Fruit fly (Drosophila melanogaster): ENCODE measurements around the gene CG12817.

The CG12817 gene

DNA sequence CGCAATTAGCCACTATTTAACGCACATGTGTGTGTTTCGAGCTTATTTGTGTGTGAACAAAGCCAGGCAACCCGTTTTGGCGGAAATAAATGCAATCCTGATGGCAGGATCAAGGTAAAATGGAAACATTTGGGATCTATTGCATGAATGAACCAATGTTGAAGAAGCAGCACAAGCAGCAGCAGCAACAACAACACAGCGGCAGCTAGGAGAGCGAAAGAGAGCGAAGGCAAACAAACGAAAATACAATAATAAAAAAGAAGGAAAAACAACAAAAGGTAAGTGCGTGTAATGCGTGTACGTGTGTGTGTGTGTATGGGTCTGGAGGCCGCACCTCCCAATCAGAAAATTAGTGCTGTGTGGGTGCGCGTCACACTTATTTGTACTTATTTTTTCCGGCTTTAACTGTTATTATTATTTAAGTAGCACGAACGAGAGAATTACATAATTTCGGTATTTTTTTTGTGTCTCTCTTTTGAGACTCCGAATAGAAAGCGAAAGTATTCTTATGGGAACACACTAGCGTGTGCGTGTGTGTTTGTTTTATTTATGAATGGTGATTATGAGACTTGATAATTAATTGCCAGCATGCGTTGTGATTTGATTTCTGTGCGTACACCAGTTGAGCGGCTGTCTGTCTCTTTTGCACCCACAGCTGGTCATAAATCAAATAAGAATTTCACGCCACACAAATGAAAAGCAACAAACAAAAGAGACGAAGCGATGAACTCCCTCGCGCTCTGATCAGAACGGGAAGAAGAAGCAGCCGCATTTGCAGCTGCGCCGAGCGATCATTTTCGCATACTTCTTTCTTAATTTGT is 40.3 kb upstream of the CG12817 start:
- no peak for TF ChIP-seq br (GFP tag; optimal IDR thresholded peaks at IDR 0.05)
- TF ChIP-seq foxo (GFP tag; optimal IDR thresholded peaks at IDR 0.05): no peak
- no peak for TF ChIP-seq CG9705 (GFP tag; optimal IDR thresholded peaks at IDR 0.05)
- TF ChIP-seq Abd-B (GFP tag; optimal IDR thresholded peaks at IDR 0.05): no peak
- TF ChIP-seq pan (optimal IDR thresholded peaks at IDR 0.05): no peak
- no peak for TF ChIP-seq HLH106 (tag; optimal IDR thresholded peaks at IDR 0.05)
- TF ChIP-seq Hnf4 (GFP tag; optimal IDR thresholded peaks at IDR 0.05): no peak
- TF ChIP-seq woc (GFP tag; optimal IDR thresholded peaks at IDR 0.05): no peak
- no peak for TF ChIP-seq N (GFP tag; optimal IDR thresholded peaks at IDR 0.05)
- no peak for TF ChIP-seq GATAd (GFP tag; optimal IDR thresholded peaks at IDR 0.05)
- TF ChIP-seq Myc (optimal IDR thresholded peaks at IDR 0.05): no peak

DNA sequence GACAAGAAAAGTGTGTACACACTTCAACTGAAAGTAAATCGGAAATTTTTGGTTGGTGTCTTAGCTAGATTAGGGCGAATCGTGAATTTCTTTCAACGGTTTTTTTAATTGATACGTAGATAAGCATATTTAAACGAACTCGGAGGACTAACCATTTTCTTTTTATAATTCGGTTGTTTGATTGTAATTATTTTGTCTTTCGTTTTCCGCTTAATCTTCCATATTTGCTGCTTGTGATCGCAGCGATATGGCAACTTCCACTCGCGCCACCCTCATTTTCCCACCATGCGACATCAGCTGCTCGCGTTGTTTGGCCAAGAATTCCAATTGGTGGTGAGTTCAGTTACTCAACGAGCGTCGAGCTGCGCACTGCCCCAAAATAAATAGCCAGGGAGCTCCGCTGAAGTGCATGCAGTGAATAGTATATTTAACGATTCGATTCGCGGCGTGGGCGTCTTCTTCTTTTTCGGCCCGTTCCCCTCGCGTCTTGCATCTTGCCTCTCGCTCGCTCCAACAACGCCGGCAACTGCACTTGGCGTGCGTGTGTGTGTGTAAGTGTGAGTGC is 39.5 kb upstream of the CG12817 start, which contains the start of gene Nuak:
Gene Nuak, plus strand, starts transcription at position 335 of the 565 bp plus-strand sequence.
- no peak for TF ChIP-seq N (GFP tag; optimal IDR thresholded peaks at IDR 0.05)
- TF ChIP-seq Hr78 (GFP tag; optimal IDR thresholded peaks at IDR 0.05): no peak
- TF ChIP-seq Jra (GFP tag; optimal IDR thresholded peaks at IDR 0.05): peak; percentile 73
- no peak for TF ChIP-seq lola (GFP tag; optimal IDR thresholded peaks at IDR 0.05)
- peak; percentile 88 for TF ChIP-seq Hnf4 (GFP tag; optimal IDR thresholded peaks at IDR 0.05)
- TF ChIP-seq dsf (GFP tag; optimal IDR thresholded peaks at IDR 0.05; ENCODE audit: borderline replicate concordance): peak; percentile 49
- TF ChIP-seq pan (optimal IDR thresholded peaks at IDR 0.05): no peak
- TF ChIP-seq tai (GFP tag; optimal IDR thresholded peaks at IDR 0.05): peak; percentile 93
- TF ChIP-seq Hr83 (GFP tag; optimal IDR thresholded peaks at IDR 0.05; ENCODE audit: poor library complexity, severe bottlenecking): peak; percentile 90
- TF ChIP-seq CG9705 (GFP tag; optimal IDR thresholded peaks at IDR 0.05): peak; percentile 70
- TF ChIP-seq woc (GFP tag; optimal IDR thresholded peaks at IDR 0.05): peak; percentile 90
- peak; percentile 49 for TF ChIP-seq jim (GFP tag; optimal IDR thresholded peaks at IDR 0.05)
- TF ChIP-seq Vsx2 (GFP tag; optimal IDR thresholded peaks at IDR 0.05; ENCODE audit: partially characterized antibody): peak; percentile 78
- peak; percentile 92 for TF ChIP-seq sv (GFP tag; optimal IDR thresholded peaks at IDR 0.05)
- no peak for TF ChIP-seq sage (GFP tag; optimal IDR thresholded peaks at IDR 0.05)
- TF ChIP-seq CrebA (GFP tag; optimal IDR thresholded peaks at IDR 0.05; ENCODE audit: borderline replicate concordance): peak; percentile 45
- TF ChIP-seq h (GFP tag; optimal IDR thresholded peaks at IDR 0.05): peak; percentile 88
- TF ChIP-seq dl (GFP tag; optimal IDR thresholded peaks at IDR 0.05; ENCODE audit: insufficient read depth in 1 of 2, partially characterized antibody in 2 of 2): peak; percentile 16 to 32
- peak; percentile 88 for TF ChIP-seq HLH106 (tag; optimal IDR thresholded peaks at IDR 0.05)
- peak; percentile 87 for TF ChIP-seq rgr (GFP tag; optimal IDR thresholded peaks at IDR 0.05)
- peak; percentile 78 for TF ChIP-seq OdsH (GFP tag; optimal IDR thresholded peaks at IDR 0.05)
- TF ChIP-seq ey (GFP tag; optimal IDR thresholded peaks at IDR 0.05): peak; percentile 90
- TF ChIP-seq dmrt93B (GFP tag; optimal IDR thresholded peaks at IDR 0.05): peak; percentile 75
- TF ChIP-seq fru (GFP tag; optimal IDR thresholded peaks at IDR 0.05): peak; percentile 86
- no peak for TF ChIP-seq usp (GFP tag; optimal IDR thresholded peaks at IDR 0.05)
- peak; percentile 67 for TF ChIP-seq psq (GFP tag; optimal IDR thresholded peaks at IDR 0.05)
- TF ChIP-seq Mio (GFP tag; optimal IDR thresholded peaks at IDR 0.05): peak; percentile 56
- peak; percentile 86 for TF ChIP-seq Dif (GFP tag; optimal IDR thresholded peaks at IDR 0.05; ENCODE audit: partially characterized antibody)
- TF ChIP-seq br (GFP tag; optimal IDR thresholded peaks at IDR 0.05): peak; percentile 81
- TF ChIP-seq Dfd (GFP tag; optimal IDR thresholded peaks at IDR 0.05): no peak
- TF ChIP-seq Sp1 (GFP tag; optimal IDR thresholded peaks at IDR 0.05): peak; percentile 65
- peak; percentile 40 for TF ChIP-seq Myc (optimal IDR thresholded peaks at IDR 0.05)
- peak; percentile 73 for TF ChIP-seq CG32264 (GFP tag; optimal IDR thresholded peaks at IDR 0.05)
- TF ChIP-seq brk (GFP tag; optimal IDR thresholded peaks at IDR 0.05): peak; percentile 84
- TF ChIP-seq GATAd (GFP tag; optimal IDR thresholded peaks at IDR 0.05): peak; percentile 76
- TF ChIP-seq foxo (GFP tag; optimal IDR thresholded peaks at IDR 0.05): peak in 1 of 2 experiments; percentile 97
- TF ChIP-seq Abd-B (GFP tag; optimal IDR thresholded peaks at IDR 0.05): no peak
- TF ChIP-seq Rel (GFP tag; optimal IDR thresholded peaks at IDR 0.05): no peak
- TF ChIP-seq Rel (tag; optimal IDR thresholded peaks at IDR 0.05): peak; percentile 56
